Worm (Caenorhabditis elegans) whole organism, L2 larva: ENCODE measurements around the gene str-66.

Experiments
- ZK546.5 ChIP-seq: sonication (generic microtip); optimal IDR thresholded peaks from 2 replicates; lab custom pipeline; 2017; ENCODE audit warnings: missing biosample characterization, missing genetic modification characterization
- ama-1 ChIP-seq: fragments of 150-350 bp; optimal IDR thresholded peaks from 2 replicates; lab custom pipeline; 2018; ENCODE audit warnings: inconsistent platforms
- dmd-4 ChIP-seq: sonication (generic microtip); optimal IDR thresholded peaks from 2 replicates; lab custom pipeline; 2017; ENCODE audit warnings: missing biosample characterization, missing genetic modification characterization
- elt-1 ChIP-seq: fragments of 150-350 bp; optimal IDR thresholded peaks from 2 replicates; lab custom pipeline; 2014; ENCODE audit warnings: missing biosample characterization, missing genetic modification characterization
- elt-3 ChIP-seq: sonication (generic microtip); optimal IDR thresholded peaks from 2 replicates; lab custom pipeline; 2017; ENCODE audit warnings: missing biosample characterization, missing genetic modification characterization
- lin-11 ChIP-seq: fragments of 150-350 bp; sonication (generic microtip); optimal IDR thresholded peaks from 2 replicates; lab custom pipeline; 2014; ENCODE audit warnings: missing biosample characterization, missing genetic modification characterization, inconsistent platforms, mixed read lengths
- snpc-4 ChIP-seq: fragments of 150-350 bp; optimal IDR thresholded peaks from 2 replicates; lab custom pipeline; 2014; ENCODE audit warnings: missing biosample characterization, missing genetic modification characterization
- ztf-4 ChIP-seq: fragments of 150-350 bp; optimal IDR thresholded peaks from 2 replicates; lab custom pipeline; 2014; ENCODE audit warnings: missing biosample characterization, missing genetic modification characterization

DNA sequence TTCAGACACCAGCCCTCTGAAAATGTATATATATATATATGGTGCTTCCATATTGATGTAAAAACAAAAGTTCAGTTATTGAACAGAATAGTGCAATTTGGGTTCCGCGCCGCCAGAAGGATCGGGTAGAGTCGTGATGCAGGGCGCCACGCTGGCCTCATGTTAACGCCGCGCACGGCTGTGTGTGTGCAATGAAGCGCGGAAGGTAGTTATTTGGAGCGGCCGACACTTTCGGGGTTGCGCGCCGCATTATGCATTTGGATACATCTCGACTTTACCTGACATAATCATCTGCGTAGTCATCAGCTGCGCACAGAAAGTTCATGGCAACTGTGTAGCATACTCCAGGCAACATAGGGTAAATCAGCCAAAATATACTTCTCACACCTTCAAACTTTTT, 2.8 kb upstream of the str-66 start:
- no peak for TF ChIP-seq ama-1 (lab: Kevin White, UChicago)
- no peak for TF ChIP-seq lin-11 (tag; lab: Kevin White, UChicago)
- no peak for TF ChIP-seq ztf-4 (tag; lab: Kevin White, UChicago)
- TF ChIP-seq elt-1 (tag; lab: Kevin White, UChicago), result no peak
- no peak for TF ChIP-seq elt-3
- TF ChIP-seq dmd-4 (tag; lab: Kevin White, UChicago), result no peak
- TF ChIP-seq snpc-4 (tag; lab: Kevin White, UChicago), result no peak
- TF ChIP-seq ZK546.5 (tag; lab: Kevin White, UChicago), result no peak
